Fruit fly (Drosophila melanogaster) whole organism, adult: Measurements from ENCODE around the gene I-2.

Experiments
- CG14711 ChIP-seq: fragments of 200-800 bp; sonication (Bioruptor generic); optimal IDR thresholded peaks from 2 replicates; lab custom pipeline; 2018; ENCODE audit warnings: missing biosample characterization, mild to moderate bottlenecking, missing genetic modification characterization, moderate library complexity
- tj ChIP-seq: fragments of 200-800 bp; sonication (Bioruptor generic); optimal IDR thresholded peaks from 3 replicates; lab custom pipeline; 2017; ENCODE audit warnings: missing biosample characterization, mild to moderate bottlenecking, missing genetic modification characterization, moderate library complexity
- toe ChIP-seq: fragments of 200-800 bp; sonication (Bioruptor generic); optimal IDR thresholded peaks from 2 replicates; lab custom pipeline; 2016; ENCODE audit warnings: missing biosample characterization, missing genetic modification characterization

DNA sequence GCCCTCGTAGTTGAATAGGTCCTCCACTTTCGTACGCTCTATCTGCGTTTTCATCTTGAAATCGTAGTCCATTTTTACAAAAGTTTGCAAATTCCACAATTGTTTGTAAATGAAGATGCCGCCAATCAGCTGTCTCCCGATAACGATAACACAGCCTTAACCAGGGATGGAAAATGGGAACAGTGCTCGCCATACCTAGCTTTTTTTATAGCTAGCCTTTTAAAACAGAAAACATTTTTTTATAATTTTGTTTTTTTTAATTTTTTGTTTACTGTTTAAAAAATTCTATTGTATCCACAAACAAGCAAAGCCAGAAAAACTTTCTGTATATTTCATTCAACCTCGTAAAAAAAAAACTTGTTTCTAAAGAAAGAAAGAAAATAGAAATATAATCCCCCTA, 1.9 kb upstream of the I-2 start, which contains the start of gene Cdk8:
- no peak for TF ChIP-seq tj (GFP tag; lab: Kevin White, UChicago)
- no peak for TF ChIP-seq toe (GFP tag; lab: Kevin White, UChicago)
- peak; percentile 42 for TF ChIP-seq CG14711
